Worm (Caenorhabditis elegans) whole organism, L2 larva: ENCODE measurements around the gene T27E4.5.

Experiments
- elt-1 ChIP-seq: fragments of 150-350 bp; optimal IDR thresholded peaks from 2 replicates; lab custom pipeline; 2014; ENCODE audit warnings: missing biosample characterization, missing genetic modification characterization
- nhr-11 ChIP-seq: fragments of 150-350 bp; optimal IDR thresholded peaks from 2 replicates; lab custom pipeline; 2014; ENCODE audit warnings: missing biosample characterization, missing genetic modification characterization

ce11 chrV:9084252-9084651 is 14.7 kb upstream of the T27E4.5 start:
- TF ChIP-seq nhr-11 (tag; lab: Kevin White, UChicago) (no peak), elt-1 (tag; lab: Kevin White, UChicago) (no peak)
